Fruit fly (Drosophila melanogaster) whole organism, embryonic: ENCODE results near the gene CG43163.
A peak's percentile ranks its signal among the peaks of the same experiment; 100 is the strongest.

ENCODE experiments used
- Bgb ChIP-seq: fragments of 200-800 bp; sonication (Bioruptor generic); IDR thresholded peaks from 2 replicates; pipeline ENCODE4 v1.3.6; 2022; ENCODE audit warnings: missing biosample characterization, missing genetic modification characterization; ENCODE audit not compliant: partially characterized antibody
- CG12155 ChIP-seq: fragments of 200-800 bp; sonication (Bioruptor generic); optimal IDR thresholded peaks from 3 replicates; lab custom pipeline; 2016; ENCODE audit warnings: missing biosample characterization, missing genetic modification characterization
- CG12659 ChIP-seq: fragments of 200-800 bp; sonication (Bioruptor generic); optimal IDR thresholded peaks from 3 replicates; lab custom pipeline; 2017; ENCODE audit warnings: mild to moderate bottlenecking, missing biosample characterization, missing genetic modification reagents, missing genetic modification characterization
- CG13424 ChIP-seq: fragments of 200-800 bp; sonication (Bioruptor generic); optimal IDR thresholded peaks from 2 replicates; lab custom pipeline; 2019; ENCODE audit warnings: missing biosample characterization, mild to moderate bottlenecking, missing genetic modification characterization, moderate library complexity
- CG14441 ChIP-seq: fragments of 200-800 bp; sonication (Bioruptor generic); IDR thresholded peaks from 2 replicates; pipeline ENCODE4 v1.3.6; 2022; ENCODE audit warnings: missing biosample characterization, missing genetic modification characterization
- CG17361 ChIP-seq: fragments of 200-800 bp; sonication (Bioruptor generic); IDR thresholded peaks from 3 replicates; pipeline ENCODE4 v1.3.6; 2022; ENCODE audit warnings: missing biosample characterization, missing genetic modification characterization
- CG1792 ChIP-seq: fragments of 200-800 bp; sonication (Bioruptor generic); optimal IDR thresholded peaks from 2 replicates; lab custom pipeline; 2016; ENCODE audit warnings: missing biosample characterization, missing genetic modification characterization
- CG2199 ChIP-seq: fragments of 200-800 bp; sonication (Bioruptor generic); IDR thresholded peaks from 3 replicates; pipeline ENCODE4 v1.3.6; 2022; ENCODE audit warnings: missing biosample characterization, missing genetic modification characterization
- CG30020 ChIP-seq: fragments of 200-800 bp; optimal IDR thresholded peaks from 2 replicates; lab custom pipeline; 2019; ENCODE audit warnings: missing biosample characterization, mild to moderate bottlenecking, missing genetic modification characterization, moderate library complexity
- CG31441 ChIP-seq: fragments of 200-800 bp; sonication (Bioruptor generic); IDR thresholded peaks from 2 replicates; pipeline ENCODE4 v1.3.6; 2022; ENCODE audit warnings: missing biosample characterization, missing genetic modification characterization
- CG3726 ChIP-seq: fragments of 200-800 bp; sonication (Bioruptor generic); IDR thresholded peaks from 3 replicates; pipeline ENCODE4, ENCODE4 v1.3.6; 2022; ENCODE audit warnings: missing biosample characterization, missing genetic modification characterization
- CG4707 ChIP-seq: fragments of 200-800 bp; sonication (Bioruptor generic); optimal IDR thresholded peaks from 2 replicates; lab custom pipeline; 2018; ENCODE audit warnings: missing biosample characterization, mild to moderate bottlenecking, missing genetic modification characterization, moderate library complexity
- CG5953 ChIP-seq: fragments of 200-800 bp; sonication (Bioruptor generic); IDR thresholded peaks from 2 replicates; pipeline ENCODE4 v1.3.6; 2022; ENCODE audit warnings: missing biosample characterization, missing genetic modification characterization
- CG6765 ChIP-seq: fragments of 200-800 bp; sonication (Bioruptor generic); optimal IDR thresholded peaks from 3 replicates; lab custom pipeline; 2017; ENCODE audit warnings: missing biosample characterization, mild to moderate bottlenecking, missing genetic modification characterization
- CG6791 ChIP-seq: fragments of 200-800 bp; sonication (Bioruptor generic); IDR thresholded peaks from 3 replicates; pipeline ENCODE4 v1.3.6; 2022; ENCODE audit warnings: missing biosample characterization, missing genetic modification characterization; ENCODE audit not compliant: partially characterized antibody
- CG7928 ChIP-seq: fragments of 200-800 bp; sonication (Bioruptor generic); optimal IDR thresholded peaks from 2 replicates; lab custom pipeline; 2017; ENCODE audit warnings: missing biosample characterization, mild to moderate bottlenecking, missing genetic modification characterization
- CG9797 ChIP-seq: fragments of 200-800 bp; sonication (Bioruptor generic); optimal IDR thresholded peaks from 3 replicates; lab custom pipeline; 2018; ENCODE audit warnings: missing biosample characterization, mild to moderate bottlenecking, missing genetic modification characterization
- Camta ChIP-seq: fragments of 200-800 bp; sonication (Bioruptor generic); optimal IDR thresholded peaks from 2 replicates; lab custom pipeline; 2016; ENCODE audit warnings: missing biosample characterization, missing genetic modification characterization
- HLH54F ChIP-seq: fragments of 200-800 bp; sonication (Bioruptor generic); optimal IDR thresholded peaks from 3 replicates; lab custom pipeline; 2016; ENCODE audit warnings: missing biosample characterization, missing genetic modification characterization
- Lim3 ChIP-seq: fragments of 200-800 bp; sonication (Bioruptor generic); IDR thresholded peaks from 2 replicates; pipeline ENCODE4 v1.3.6; 2022; ENCODE audit warnings: missing biosample characterization, missing genetic modification characterization
- Lpt ChIP-seq: fragments of >200 bp; optimal IDR thresholded peaks from 2 replicates; lab custom pipeline; 2018; ENCODE audit warnings: missing biosample characterization, missing genetic modification characterization
- Meics ChIP-seq: fragments of 200-800 bp; sonication (Bioruptor generic); optimal IDR thresholded peaks from 2 replicates; lab custom pipeline; 2017; ENCODE audit warnings: missing biosample characterization, mild to moderate bottlenecking, missing genetic modification characterization
- Mes4 ChIP-seq: fragments of 200-800 bp; sonication (Bioruptor generic); optimal IDR thresholded peaks from 2 replicates; lab custom pipeline; 2016; ENCODE audit warnings: missing biosample characterization, missing genetic modification characterization
- Myb ChIP-seq: fragments of 200-800 bp; sonication (Bioruptor generic); optimal IDR thresholded peaks from 2 replicates; lab custom pipeline; 2016; ENCODE audit warnings: missing biosample characterization, missing genetic modification characterization
- PHDP ChIP-seq: fragments of 200-800 bp; sonication (Bioruptor generic); optimal IDR thresholded peaks from 3 replicates; lab custom pipeline; 2018; ENCODE audit warnings: missing biosample characterization, mild to moderate bottlenecking, missing genetic modification characterization, moderate library complexity
- Poxn ChIP-seq: fragments of 200-800 bp; sonication (Bioruptor generic); IDR thresholded peaks from 2 replicates; pipeline ENCODE4 v1.3.6; 2022; ENCODE audit warnings: missing biosample characterization, missing genetic modification characterization
- Ravus ChIP-seq: fragments of 200-800 bp; sonication (Bioruptor generic); IDR thresholded peaks from 2 replicates; pipeline ENCODE4 v1.3.6; 2022; ENCODE audit warnings: missing biosample characterization, missing genetic modification characterization
- Rx ChIP-seq: fragments of 200-800 bp; sonication (Bioruptor generic); IDR thresholded peaks from 2 replicates; pipeline ENCODE4 v1.3.6; 2022; ENCODE audit warnings: missing biosample characterization, missing genetic modification characterization
- Sin3A ChIP-seq: fragments of >200 bp; optimal IDR thresholded peaks from 2 replicates; lab custom pipeline; 2018
- Sox100B ChIP-seq: fragments of 200-800 bp; sonication (Bioruptor generic); optimal IDR thresholded peaks from 3 replicates; lab custom pipeline; 2018; ENCODE audit warnings: missing biosample characterization, mild to moderate bottlenecking, missing genetic modification characterization
- Stat92E ChIP-seq, 3 experiments: fragments of >200 bp in 2 of 3; fragments of 200-800 bp in 1 of 3; sonication (Bioruptor generic) in 1 of 3; optimal IDR thresholded peaks; 2 replicates each; lab custom pipeline; 2017 to 2019; ENCODE audit warnings: missing biosample characterization in 3 of 3, missing genetic modification characterization in 3 of 3, mild to moderate bottlenecking in 1 of 3, moderate library complexity in 1 of 3
- Trl ChIP-seq, 3 experiments: fragments of >200 bp in 2 of 3; fragments of 200-800 bp in 1 of 3; sonication (Bioruptor generic) in 1 of 3; optimal IDR thresholded peaks; 2 replicates in 1 of 3; 3 replicates in 2 of 3; lab custom pipeline; 2016 to 2017; ENCODE audit warnings: missing biosample characterization in 1 of 3, missing genetic modification characterization in 1 of 3
- Xrp1 ChIP-seq: fragments of 200-800 bp; sonication (Bioruptor generic); IDR thresholded peaks from 2 replicates; pipeline ENCODE4 v1.3.6; 2022; ENCODE audit warnings: missing biosample characterization, missing genetic modification characterization
- ac ChIP-seq: fragments of 200-800 bp; sonication (Bioruptor generic); optimal IDR thresholded peaks from 3 replicates; lab custom pipeline; 2017; ENCODE audit warnings: missing biosample characterization, mild to moderate bottlenecking, missing genetic modification characterization
- al ChIP-seq: fragments of 200-800 bp; sonication (Bioruptor generic); IDR thresholded peaks from 2 replicates; pipeline ENCODE4 v1.3.6; 2022; ENCODE audit warnings: missing biosample characterization, missing genetic modification characterization
- ash1 ChIP-seq: fragments of 200-800 bp; sonication (Bioruptor generic); optimal IDR thresholded peaks from 2 replicates; lab custom pipeline; 2018; ENCODE audit warnings: missing biosample characterization, mild to moderate bottlenecking, missing genetic modification characterization
- ato ChIP-seq: fragments of 200-800 bp; sonication (Bioruptor generic); IDR thresholded peaks from 2 replicates; pipeline ENCODE4 v1.3.6; 2022; ENCODE audit warnings: missing biosample characterization, missing genetic modification characterization; ENCODE audit not compliant: partially characterized antibody
- cas ChIP-seq: fragments of 200-800 bp; sonication (Bioruptor generic); IDR thresholded peaks from 2 replicates; pipeline ENCODE4 v1.3.6; 2022; ENCODE audit warnings: missing biosample characterization, missing genetic modification characterization
- croc ChIP-seq: fragments of 200-800 bp; sonication (Bioruptor generic); conservative IDR thresholded peaks from 3 replicates; pipeline ENCODE4 v1.3.6; 2022; ENCODE audit warnings: missing biosample characterization, missing genetic modification characterization
- eve ChIP-seq, 2 experiments: fragments of >200 bp; optimal IDR thresholded peaks; 2 replicates each; lab custom pipeline; 2017; ENCODE audit warnings: missing biosample characterization in 2 of 2, missing genetic modification characterization in 2 of 2
- gt ChIP-seq: fragments of 200-800 bp; sonication (Bioruptor generic); IDR thresholded peaks from 2 replicates; pipeline ENCODE4 v1.3.6; 2022; ENCODE audit warnings: missing biosample characterization, missing genetic modification characterization
- ind ChIP-seq: fragments of 200-800 bp; sonication (Bioruptor generic); optimal IDR thresholded peaks from 3 replicates; lab custom pipeline; 2016; ENCODE audit warnings: missing biosample characterization, missing genetic modification characterization
- jing ChIP-seq: fragments of 200-800 bp; sonication (Bioruptor generic); optimal IDR thresholded peaks from 2 replicates; lab custom pipeline; 2018; ENCODE audit warnings: missing biosample characterization, mild to moderate bottlenecking, missing genetic modification characterization
- nom ChIP-seq: fragments of 200-800 bp; sonication (Bioruptor generic); optimal IDR thresholded peaks from 2 replicates; lab custom pipeline; 2017; ENCODE audit warnings: missing biosample characterization, missing genetic modification characterization, mild to moderate bottlenecking, moderate library complexity, missing genetic modification reagents
- pan ChIP-seq, 4 experiments: fragments of >200 bp in 3 of 4; fragments of 200-800 bp in 1 of 4; sonication (Bioruptor generic) in 1 of 4; optimal IDR thresholded peaks in 3 of 4; IDR thresholded peaks in 1 of 4; 2 replicates each; pipeline versions ENCODE4 v1.3.6 to Lab custom; 2017 to 2022; ENCODE audit warnings: missing biosample characterization in 2 of 4, missing genetic modification characterization in 2 of 4, mixed read lengths in 1 of 4
- sc ChIP-seq, 3 experiments: fragments of >200 bp in 2 of 3; fragments of 200-800 bp in 1 of 3; sonication (Bioruptor generic) in 1 of 3; optimal IDR thresholded peaks; 2 replicates in 2 of 3; 3 replicates in 1 of 3; lab custom pipeline; 2017; ENCODE audit warnings: mild to moderate bottlenecking in 1 of 3, missing biosample characterization in 1 of 3, missing genetic modification characterization in 1 of 3, missing genetic modification reagents in 1 of 3
- sens ChIP-seq: fragments of 200-800 bp; sonication (Bioruptor generic); peaks from one replicate; lab custom pipeline; 2016; ENCODE audit warnings: missing biosample characterization, missing genetic modification characterization
- slou ChIP-seq: fragments of 200-800 bp; sonication (Bioruptor generic); optimal IDR thresholded peaks from 3 replicates; lab custom pipeline; 2016; ENCODE audit warnings: missing biosample characterization, missing genetic modification characterization
- sqz ChIP-seq: fragments of 200-800 bp; sonication (Bioruptor generic); optimal IDR thresholded peaks from 3 replicates; lab custom pipeline; 2018; ENCODE audit warnings: missing biosample characterization, mild to moderate bottlenecking, missing genetic modification characterization
- tup ChIP-seq: fragments of 200-800 bp; sonication (Bioruptor generic); optimal IDR thresholded peaks from 2 replicates; lab custom pipeline; 2016; ENCODE audit warnings: missing biosample characterization, mild to moderate bottlenecking, missing genetic modification characterization, moderate library complexity

Gene CG43163

DNA sequence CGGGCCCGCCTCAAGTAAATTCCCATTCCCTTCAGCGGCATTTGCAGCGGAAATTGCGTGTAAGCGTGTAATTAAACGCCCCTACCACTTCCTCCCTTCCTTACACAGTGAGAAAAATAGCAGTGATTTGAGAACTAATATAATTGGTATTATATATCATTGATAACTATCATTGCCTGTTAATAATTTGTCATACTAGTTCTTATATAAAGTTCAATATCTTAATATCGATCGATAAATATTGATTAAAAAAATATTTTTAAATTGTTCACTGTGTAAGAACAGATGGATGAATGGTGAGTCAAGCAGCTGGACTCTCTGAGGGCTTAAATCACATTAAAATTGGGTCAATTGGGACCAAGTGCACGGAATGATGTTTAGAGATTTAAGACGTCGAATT is 61.9 kb downstream of the CG43163 start (continued):
- no peak for TF ChIP-seq Poxn (GFP tag; lab: Robert Waterston, UW)
- TF ChIP-seq ind (GFP tag; lab: Kevin White, UChicago): peak; percentile 42
- TF ChIP-seq Sox100B (GFP tag; lab: Kevin White, UChicago): peak; percentile 34
- TF ChIP-seq pan (optimal IDR thresholded peaks at IDR 0.05; lab: Kevin White, UChicago): no peak
- peak in 1 of 2 experiments; percentile 65 for TF ChIP-seq pan (GFP tag; optimal IDR thresholded peaks at IDR 0.05 in 1 of 2, IDR thresholded peaks at IDR 0.05 in 1 of 2)
- TF ChIP-seq tup (GFP tag; lab: Kevin White, UChicago): no peak
- TF ChIP-seq slou: no peak
- no peak for TF ChIP-seq jing (GFP tag; lab: Kevin White, UChicago)
- TF ChIP-seq sqz (GFP tag; lab: Kevin White, UChicago): no peak
- no peak for TF ChIP-seq Myb (GFP tag; lab: Kevin White, UChicago)
- peak; percentile 32 for TF ChIP-seq CG12659
- peak; percentile 33 for TF ChIP-seq nom (GFP tag; lab: Kevin White, UChicago)
- TF ChIP-seq CG4707 (GFP tag; lab: Kevin White, UChicago): no peak
- peak; percentile 58; the same call in 1 of the 3 replicates for TF ChIP-seq CG2199 (GFP tag; lab: Robert Waterston, UW)
- no peak for TF ChIP-seq ato (GFP tag; lab: Robert Waterston, UW)
- TF ChIP-seq CG6765 (GFP tag; lab: Kevin White, UChicago): peak; percentile 61
- no peak for TF ChIP-seq CG30020
- TF ChIP-seq Lim3 (GFP tag; lab: Robert Waterston, UW): no peak
- no peak for TF ChIP-seq CG12155 (GFP tag; lab: Kevin White, UChicago)
- TF ChIP-seq Mes4: no peak
- peak; percentile 29 for TF ChIP-seq PHDP (tag; lab: Kevin White, UChicago)
- peak; percentile 42; the same call in 2 of the 3 replicates for TF ChIP-seq croc (GFP tag; lab: Robert Waterston, UW)
- TF ChIP-seq CG6791: no peak
- TF ChIP-seq ash1 (GFP tag; lab: Kevin White, UChicago): no peak
- 0 out of 2 replicates have a peak, but pooled peaks have one; percentile 7 for TF ChIP-seq cas (GFP tag; lab: Robert Waterston, UW)
- peak; percentile 69; the same call in 1 of the 2 replicates for TF ChIP-seq Xrp1 (GFP tag; lab: Robert Waterston, UW)
- TF ChIP-seq CG14441 (GFP tag; lab: Robert Waterston, UW): no peak
- no peak for TF ChIP-seq Rx (GFP tag; lab: Robert Waterston, UW)
- TF ChIP-seq Trl (optimal IDR thresholded peaks at IDR 0.05; lab: Kevin White, UChicago): no peak
- no peak for TF ChIP-seq Trl (GFP tag; optimal IDR thresholded peaks at IDR 0.05; lab: Kevin White, UChicago)
- TF ChIP-seq Stat92E (GFP tag; optimal IDR thresholded peaks at IDR 0.05; lab: Kevin White, UChicago): no peak
- TF ChIP-seq CG7928 (GFP tag; lab: Kevin White, UChicago): no peak
- TF ChIP-seq CG31441: peak; percentile 73
- peak; percentile 78 for TF ChIP-seq CG17361 (GFP tag; lab: Robert Waterston, UW)
- TF ChIP-seq CG3726: no peak
- TF ChIP-seq CG9797 (GFP tag; lab: Kevin White, UChicago): no peak
- no peak for TF ChIP-seq CG1792 (GFP tag; lab: Kevin White, UChicago)
- no peak for TF ChIP-seq gt (GFP tag; lab: Robert Waterston, UW)
- TF ChIP-seq Sin3A: no peak
- no peak for TF ChIP-seq CG5953 (GFP tag; lab: Robert Waterston, UW)
- TF ChIP-seq Bgb: no peak
- no peak for TF ChIP-seq sc (optimal IDR thresholded peaks at IDR 0.05; lab: Kevin White, UChicago)
- TF ChIP-seq sc (GFP tag; optimal IDR thresholded peaks at IDR 0.05; lab: Kevin White, UChicago): no peak
- no peak for TF ChIP-seq ac (GFP tag; lab: Kevin White, UChicago)
- TF ChIP-seq Lpt (GFP tag; lab: Kevin White, UChicago): no peak
- TF ChIP-seq CG13424: peak; percentile 17
- TF ChIP-seq al (GFP tag; lab: Robert Waterston, UW): 0 out of 2 replicates have a peak, but pooled peaks have one; percentile 8
- peak; percentile 53 for TF ChIP-seq sens
- peak; percentile 62 for TF ChIP-seq Meics (GFP tag; lab: Kevin White, UChicago)
- no peak for TF ChIP-seq eve (GFP tag; optimal IDR thresholded peaks at IDR 0.05; lab: Kevin White, UChicago)
- no peak for TF ChIP-seq Camta (GFP tag; lab: Kevin White, UChicago)
- no peak for TF ChIP-seq Ravus
- TF ChIP-seq HLH54F (GFP tag; lab: Kevin White, UChicago): no peak
